Worm (Caenorhabditis elegans): ENCODE measurements around the gene clec-169.

- TF ChIP-seq elt-2 (tag; optimal IDR thresholded peaks at IDR 0.05) (no peak), nhr-23 (tag; optimal IDR thresholded peaks at IDR 0.05) (no peak), lsy-12 (tag; optimal IDR thresholded peaks at IDR 0.05) (no peak), lin-15B (tag; optimal IDR thresholded peaks at IDR 0.05) (no peak), nhr-77 (tag; optimal IDR thresholded peaks at IDR 0.05) (no peak), ama-1 (optimal IDR thresholded peaks at IDR 0.05) (no peak), pha-4 (tag; optimal IDR thresholded peaks at IDR 0.05) (no peak), ceh-16 (tag; optimal IDR thresholded peaks at IDR 0.05) (no peak), ceh-9 (tag; optimal IDR thresholded peaks at IDR 0.05) (no peak), sea-2 (GFP tag; optimal IDR thresholded peaks at IDR 0.05) (no peak), ceh-82 (tag; optimal IDR thresholded peaks at IDR 0.05) (no peak), unc-62 (GFP tag; optimal IDR thresholded peaks at IDR 0.05) (no peak), elt-1 (tag; optimal IDR thresholded peaks at IDR 0.05) (no peak)
These were observed 3.8 kb downstream of the clec-169 start, which contains the start of gene F38A1.13 for ce11 chrIV:1264928-1265327.

Data from whole organism, L3 larva.